Worm (Caenorhabditis elegans): ENCODE data around the gene jmjd-3.2.

jmjd-3.2 gene

DNA sequence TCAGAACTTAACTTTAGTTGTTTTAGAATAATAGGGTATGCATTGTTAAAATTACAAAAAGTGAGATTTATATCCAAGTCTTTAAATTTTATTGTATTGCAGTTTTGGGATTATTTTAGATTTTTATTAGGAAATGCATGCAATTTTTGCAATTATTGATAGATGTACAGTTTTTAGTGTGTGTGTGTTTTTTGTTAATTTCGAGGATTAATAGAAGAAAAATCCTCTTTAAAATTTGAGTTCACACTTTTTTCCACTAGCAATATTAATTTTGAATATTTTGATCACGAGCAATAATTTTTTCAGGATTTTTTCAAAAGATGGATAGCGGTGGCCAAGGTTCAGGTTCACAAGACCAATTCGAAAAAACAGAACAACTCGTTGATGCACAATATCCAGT, at the start of gene jmjd-3.2:
Gene jmjd-3.2, plus strand, starts transcription at position 301 of the 400 bp plus-strand sequence.
- peak in 1 of 2 experiments; percentile 32 for TF ChIP-seq unc-62 (GFP tag; optimal IDR thresholded peaks at IDR 0.05 in 1 of 2)
- TF ChIP-seq unc-62 (tag; optimal IDR thresholded peaks at IDR 0.05) = no peak
- TF ChIP-seq lin-15B (tag; optimal IDR thresholded peaks at IDR 0.05) = no peak

DNA sequence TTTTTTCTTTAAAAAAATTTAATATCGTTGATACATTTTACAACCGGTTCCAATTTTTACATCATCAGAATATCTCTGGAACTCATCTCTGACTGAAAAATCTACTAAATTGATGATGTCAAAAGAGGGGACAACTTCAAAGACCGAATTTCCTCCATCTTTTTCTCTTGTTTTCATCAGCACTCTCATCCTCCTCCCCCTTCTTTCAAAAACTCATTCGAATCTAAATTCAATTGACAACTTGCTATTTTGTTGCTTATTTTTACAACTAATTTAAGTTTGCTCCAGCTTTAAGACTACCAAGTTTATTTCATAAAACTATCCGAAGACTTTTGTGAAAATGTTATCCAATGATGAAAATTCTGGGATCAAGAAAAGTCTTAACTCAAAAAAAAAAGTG, 49.0 kb upstream of the jmjd-3.2 start:
- TF ChIP-seq hlh-11 (tag; optimal IDR thresholded peaks at IDR 0.05) = no peak
- no peak for TF ChIP-seq zag-1 (tag; optimal IDR thresholded peaks at IDR 0.05)
- peak in 1 of 2 experiments; percentile 84 for TF ChIP-seq unc-62 (GFP tag; optimal IDR thresholded peaks at IDR 0.05 in 1 of 2)
- TF ChIP-seq unc-62 (tag; optimal IDR thresholded peaks at IDR 0.05) = no peak

DNA sequence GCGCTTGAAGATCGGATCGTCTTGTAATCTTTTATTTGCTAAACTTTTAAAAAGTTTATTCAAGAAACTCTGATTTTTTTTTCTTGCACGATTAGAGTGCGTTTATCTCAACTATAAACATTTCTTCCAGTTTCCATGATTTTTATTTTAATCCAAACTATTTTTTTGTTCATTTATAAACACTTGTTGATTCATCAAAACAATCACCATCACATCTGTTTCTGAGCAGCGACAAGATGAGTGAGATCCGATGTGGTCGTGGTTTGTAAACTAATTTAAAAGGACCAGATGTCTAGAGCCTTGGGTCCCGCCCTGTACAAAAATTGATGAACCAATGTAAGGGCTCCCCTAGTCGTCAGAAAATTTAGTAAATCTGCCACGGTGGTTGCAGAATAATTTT, 46.8 kb upstream of the jmjd-3.2 start:
- peak; percentile 95 for TF ChIP-seq aha-1 (tag)
- TF ChIP-seq F49E8.2 (tag; optimal IDR thresholded peaks at IDR 0.05; ENCODE audit: borderline replicate concordance) = no peak

DNA sequence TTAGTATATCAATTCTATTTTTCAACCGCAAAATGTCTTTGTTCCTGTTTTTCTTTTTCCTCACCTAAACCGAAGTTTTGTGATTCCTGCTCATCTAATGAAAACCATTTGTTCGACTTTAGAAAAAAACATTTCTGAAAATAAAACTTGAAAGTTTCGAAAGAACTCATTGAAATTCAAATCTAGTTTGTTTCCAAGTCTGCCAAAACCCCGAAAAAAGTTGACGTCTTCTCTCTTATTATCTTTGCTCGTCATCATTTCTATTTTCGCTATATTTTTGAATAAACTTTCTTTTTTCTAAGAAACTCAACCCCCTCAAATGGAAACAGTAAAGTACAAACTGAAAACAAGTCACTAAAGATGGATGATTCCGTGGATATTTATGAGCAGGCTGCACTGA, 42.2 kb upstream of the jmjd-3.2 start, which contains the start of gene frpr-17:
Gene frpr-17, plus strand, starts transcription at position 301 of the 400 bp plus-strand sequence.
- TF ChIP-seq saeg-2 (GFP tag; IDR thresholded peaks at IDR 0.05) (no peak), nhr-102 (tag; optimal IDR thresholded peaks at IDR 0.05) (no peak), hlh-11 (tag; optimal IDR thresholded peaks at IDR 0.05) (no peak), lir-3 (tag; optimal IDR thresholded peaks at IDR 0.05) (no peak), zfp-3 (GFP tag; conservative IDR thresholded peaks at IDR 0.05) (no peak), unc-130 (GFP tag; optimal IDR thresholded peaks at IDR 0.05) (no peak)

DNA sequence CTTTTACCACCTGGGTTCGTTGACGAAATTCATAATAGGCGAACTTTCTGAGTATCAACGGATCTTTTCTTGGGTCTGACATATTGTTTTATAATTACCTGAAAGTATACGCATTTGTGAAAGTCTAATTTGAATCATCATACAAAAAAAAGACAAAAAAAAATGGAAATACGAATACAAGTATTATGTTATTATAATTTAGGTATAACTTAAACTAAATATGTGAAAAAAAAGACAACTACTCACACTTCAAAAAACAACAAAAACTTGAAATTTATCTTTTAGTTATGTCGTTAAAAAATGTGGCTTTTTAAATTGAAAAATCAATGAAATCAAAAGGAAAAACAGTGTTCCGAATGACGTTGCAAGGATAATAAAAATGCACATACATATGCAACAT, 35.2 kb upstream of the jmjd-3.2 start, which contains the start of gene fbxa-179:
Gene fbxa-179, minus strand, starts transcription at position 101 of the 400 bp plus-strand sequence.
- TF ChIP-seq hlh-11 (tag; optimal IDR thresholded peaks at IDR 0.05) (no peak), sdz-12 (GFP tag; optimal IDR thresholded peaks at IDR 0.05) (no peak), spr-3 (GFP tag; optimal IDR thresholded peaks at IDR 0.05) (no peak), lir-3 (tag; optimal IDR thresholded peaks at IDR 0.05) (no peak), nhr-102 (tag; optimal IDR thresholded peaks at IDR 0.05) (no peak), mxl-3 (GFP tag; optimal IDR thresholded peaks at IDR 0.05) (no peak), Y5F2A.4 (GFP tag; optimal IDR thresholded peaks at IDR 0.05) (no peak), pha-4 (GFP tag; IDR thresholded peaks at IDR 0.05) (no peak), pha-4 (tag; optimal IDR thresholded peaks at IDR 0.05) (no peak), egl-27 (tag; optimal IDR thresholded peaks at IDR 0.05) (no peak), lin-29 (GFP tag; IDR thresholded peaks at IDR 0.05) (no peak), lim-7 (GFP tag; IDR thresholded peaks at IDR 0.05) (no peak), mep-1 (tag; optimal IDR thresholded peaks at IDR 0.05) (no peak), lin-13 (GFP tag; optimal IDR thresholded peaks at IDR 0.05) (no peak)

DNA sequence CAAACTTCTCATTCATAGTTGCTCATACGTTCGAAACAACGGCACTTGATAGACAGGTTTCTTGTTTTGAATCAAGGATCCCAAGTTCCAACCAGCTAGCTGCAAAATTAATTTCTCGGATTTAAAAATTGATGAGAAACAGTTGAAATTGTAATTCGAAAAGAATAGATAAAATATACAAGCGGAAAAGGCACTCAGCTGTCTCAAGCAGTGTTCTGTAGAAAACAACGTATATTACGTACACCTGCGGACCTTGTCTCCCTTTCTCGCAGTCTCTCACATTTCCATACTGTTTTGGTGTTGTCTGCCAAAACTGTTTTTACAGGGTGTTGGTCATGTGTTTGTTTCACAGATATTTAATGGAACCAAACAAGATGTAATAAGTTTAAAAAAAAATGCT, 32.4 kb upstream of the jmjd-3.2 start, which contains the start of gene F23D12.10:
Gene F23D12.10, minus strand, starts transcription at position 101 of the 400 bp plus-strand sequence.
- no peak for TF ChIP-seq zag-1 (tag; optimal IDR thresholded peaks at IDR 0.05)
- TF ChIP-seq gei-8 (GFP tag; optimal IDR thresholded peaks at IDR 0.05) = no peak
- TF ChIP-seq rbr-2 (tag; optimal IDR thresholded peaks at IDR 0.05) = no peak
- TF ChIP-seq ceh-20 (GFP tag; IDR thresholded peaks at IDR 0.05) = no peak
- no peak for TF ChIP-seq mdl-1 (tag; optimal IDR thresholded peaks at IDR 0.05)
- no peak for TF ChIP-seq zip-11 (GFP tag; IDR thresholded peaks at IDR 0.05)
- TF ChIP-seq dpl-1 (GFP tag; optimal IDR thresholded peaks at IDR 0.05) = no peak
- no peak for TF ChIP-seq nhr-76 (tag; optimal IDR thresholded peaks at IDR 0.05)
- no peak for TF ChIP-seq ztf-7 (tag; optimal IDR thresholded peaks at IDR 0.05)
- no peak for TF ChIP-seq arid-1 (GFP tag; conservative IDR thresholded peaks at IDR 0.05)
- no peak for TF ChIP-seq lin-15B (tag; optimal IDR thresholded peaks at IDR 0.05)
- no peak for TF ChIP-seq dve-1 (tag; optimal IDR thresholded peaks at IDR 0.05; ENCODE audit: insufficient read depth)

All from whole organism, L4 larva.